Worm (Caenorhabditis elegans) whole organism, L3 larva: ENCODE data around the gene F33G12.3.

Experiments used
- ZK546.5 ChIP-seq: sonication (generic microtip); optimal IDR thresholded peaks from 2 replicates; lab custom pipeline; 2017; ENCODE audit warnings: missing biosample characterization, missing genetic modification characterization
- ceh-16 ChIP-seq: sonication (generic microtip); optimal IDR thresholded peaks from 2 replicates; lab custom pipeline; 2017; ENCODE audit warnings: missing biosample characterization, missing genetic modification characterization
- ceh-82 ChIP-seq: fragments of 150-350 bp; optimal IDR thresholded peaks from 2 replicates; lab custom pipeline; 2014; ENCODE audit warnings: missing biosample characterization, missing genetic modification characterization
- ceh-9 ChIP-seq: sonication (generic microtip); optimal IDR thresholded peaks from 2 replicates; lab custom pipeline; 2018; ENCODE audit warnings: missing biosample characterization, missing genetic modification characterization
- elt-2 ChIP-seq: sonication (generic microtip); optimal IDR thresholded peaks from 2 replicates; lab custom pipeline; 2016; ENCODE audit warnings: missing genetic modification reagents, mild to moderate bottlenecking, missing genetic modification characterization, missing compliant biosample characterization
- fos-1 ChIP-seq: fragments of 150-350 bp; optimal IDR thresholded peaks from 2 replicates; lab custom pipeline; 2014; ENCODE audit warnings: missing biosample characterization, missing genetic modification characterization
- lin-15B ChIP-seq: fragments of 150-350 bp; optimal IDR thresholded peaks from 2 replicates; lab custom pipeline; 2014; ENCODE audit warnings: missing biosample characterization, missing genetic modification characterization
- mml-1 ChIP-seq: fragments of 150-350 bp; sonication (generic microtip); optimal IDR thresholded peaks from 3 replicates; lab custom pipeline; 2014; ENCODE audit warnings: missing biosample characterization, missing genetic modification characterization
- nhr-12 ChIP-seq: fragments of 150-350 bp; optimal IDR thresholded peaks from 2 replicates; lab custom pipeline; 2014; ENCODE audit warnings: missing biosample characterization, missing genetic modification characterization
- nhr-237 ChIP-seq: fragments of 150-350 bp; optimal IDR thresholded peaks from 2 replicates; lab custom pipeline; 2014; ENCODE audit warnings: missing biosample characterization, missing genetic modification characterization
- nhr-76 ChIP-seq: fragments of 150-350 bp; sonication (generic microtip); optimal IDR thresholded peaks from 5 replicates; lab custom pipeline; 2014; ENCODE audit warnings: missing biosample characterization, missing genetic modification characterization
- nhr-77 ChIP-seq: fragments of 150-350 bp; optimal IDR thresholded peaks from 2 replicates; lab custom pipeline; 2014; ENCODE audit warnings: missing biosample characterization, missing genetic modification characterization
- skn-1 ChIP-seq: fragments of 150-350 bp; optimal IDR thresholded peaks from 2 replicates; lab custom pipeline; 2014; ENCODE audit warnings: missing biosample characterization, missing genetic modification characterization
- unc-62 ChIP-seq: fragments of 150-350 bp; sonication (generic microtip); optimal IDR thresholded peaks from 4 replicates; lab custom pipeline; 2014; ENCODE audit warnings: missing biosample characterization, missing genetic modification reagents, missing genetic modification characterization
- ztf-4 ChIP-seq: fragments of 150-350 bp; optimal IDR thresholded peaks from 2 replicates; lab custom pipeline; 2014; ENCODE audit warnings: missing biosample characterization, missing genetic modification characterization

F33G12.3 gene

ce11 chrII:4984151-4984550, 49.7 kb downstream of the F33G12.3 start:
- TF ChIP-seq mml-1 (no peak), nhr-237 (tag; lab: Kevin White, UChicago) (no peak), ZK546.5 (no peak), ceh-9 (no peak), ztf-4 (no peak), nhr-76 (no peak), elt-2 (tag; lab: Kevin White, UChicago) (no peak), unc-62 (GFP tag; lab: Kevin White, UChicago) (no peak), fos-1 (tag; lab: Kevin White, UChicago) (no peak), ceh-82 (tag; lab: Kevin White, UChicago) (no peak), ceh-16 (tag; lab: Kevin White, UChicago) (no peak), nhr-77 (no peak), lin-15B (tag; lab: Kevin White, UChicago) (no peak), skn-1 (tag; lab: Kevin White, UChicago) (no peak), nhr-12 (tag; lab: Kevin White, UChicago) (no peak)
